Fruit fly (Drosophila melanogaster) whole organism, pupa: Measurements from ENCODE around the gene CG6567.

Experiments used
- EcR ChIP-seq: fragments of 200-800 bp; sonication (Bioruptor generic); optimal IDR thresholded peaks from 3 replicates; lab custom pipeline; 2019; ENCODE audit warnings: missing biosample characterization, missing genetic modification characterization, mild to moderate bottlenecking, moderate library complexity, missing genetic modification reagents
- Pif1A ChIP-seq: fragments of 200-800 bp; sonication (Bioruptor generic); optimal IDR thresholded peaks from 3 replicates; lab custom pipeline; 2016; ENCODE audit warnings: missing biosample characterization, missing genetic modification characterization
- gl ChIP-seq: fragments of 200-800 bp; sonication (Bioruptor generic); optimal IDR thresholded peaks from 2 replicates; lab custom pipeline; 2018; ENCODE audit warnings: missing biosample characterization, mild to moderate bottlenecking, missing genetic modification characterization
- rn ChIP-seq: fragments of 200-800 bp; sonication (Bioruptor generic); IDR thresholded peaks from 2 replicates; pipeline ENCODE4 v1.3.6; 2022; ENCODE audit warnings: missing biosample characterization, missing genetic modification characterization

- no peak for TF ChIP-seq Pif1A (GFP tag; lab: Kevin White, UChicago)
- no peak for TF ChIP-seq gl (tag; lab: Kevin White, UChicago)
- no peak for TF ChIP-seq rn (GFP tag; lab: Robert Waterston, UW)
- TF ChIP-seq EcR (GFP tag; lab: Kevin White, UChicago) = no peak
Observed at dm6 chr3R:10859713-10860112, 5.5 kb upstream of the CG6567 start, which contains the start of gene CG14694.
